Fruit fly (Drosophila melanogaster): ENCODE results near the gene CheA84a.

Gene CheA84a

dm6 chr3R:8160056-8161017 lies 44.3 kb downstream of the CheA84a start:
- TF ChIP-seq Crg-1 (GFP tag; optimal IDR thresholded peaks at IDR 0.05) (no peak), tj (GFP tag; optimal IDR thresholded peaks at IDR 0.05) (no peak), CG11617 (GFP tag; optimal IDR thresholded peaks at IDR 0.05) (no peak), Clk (GFP tag; optimal IDR thresholded peaks at IDR 0.05) (no peak), CG7101 (tag; optimal IDR thresholded peaks at IDR 0.05) (no peak), CG33017 (tag; optimal IDR thresholded peaks at IDR 0.05) (no peak), CG12768 (GFP tag; optimal IDR thresholded peaks at IDR 0.05) (no peak), ovo (GFP tag; optimal IDR thresholded peaks at IDR 0.05) (no peak), cnc (optimal IDR thresholded peaks at IDR 0.05) (no peak), pad (GFP tag; optimal IDR thresholded peaks at IDR 0.05) (no peak), CG14711 (tag; optimal IDR thresholded peaks at IDR 0.05) (no peak), CG1620 (GFP tag; optimal IDR thresholded peaks at IDR 0.05) (no peak), cic (GFP tag; optimal IDR thresholded peaks at IDR 0.05) (no peak), bab1 (GFP tag; optimal IDR thresholded peaks at IDR 0.05) (no peak), Hr96 (GFP tag; optimal IDR thresholded peaks at IDR 0.05) (no peak), toe (GFP tag; optimal IDR thresholded peaks at IDR 0.05) (no peak), kay (GFP tag; ENCODE audit: borderline replicate concordance) (no peak), Mnt (GFP tag; optimal IDR thresholded peaks at IDR 0.05) (no peak), CG7045 (GFP tag; optimal IDR thresholded peaks at IDR 0.05) (no peak), CG5204 (GFP tag; optimal IDR thresholded peaks at IDR 0.05) (no peak)

dm6 chr3R:8158328-8158727 lies 46.3 kb downstream of the CheA84a start:
- TF ChIP-seq Clk (GFP tag; optimal IDR thresholded peaks at IDR 0.05) (no peak), pad (GFP tag; optimal IDR thresholded peaks at IDR 0.05) (no peak), kay (GFP tag; ENCODE audit: borderline replicate concordance) (no peak), toe (GFP tag; optimal IDR thresholded peaks at IDR 0.05) (no peak), CG1620 (GFP tag; optimal IDR thresholded peaks at IDR 0.05) (no peak), CG12768 (GFP tag; optimal IDR thresholded peaks at IDR 0.05) (no peak), CG7045 (GFP tag; optimal IDR thresholded peaks at IDR 0.05) (no peak), CG7101 (tag; optimal IDR thresholded peaks at IDR 0.05) (no peak), CG5204 (GFP tag; optimal IDR thresholded peaks at IDR 0.05) (no peak), ovo (GFP tag; optimal IDR thresholded peaks at IDR 0.05) (no peak), Hr96 (GFP tag; optimal IDR thresholded peaks at IDR 0.05) (no peak)

- TF ChIP-seq CG7101 (tag; optimal IDR thresholded peaks at IDR 0.05) (no peak), CG7045 (GFP tag; optimal IDR thresholded peaks at IDR 0.05) (no peak), CG12768 (GFP tag; optimal IDR thresholded peaks at IDR 0.05) (no peak), toe (GFP tag; optimal IDR thresholded peaks at IDR 0.05) (no peak), Hr96 (GFP tag; optimal IDR thresholded peaks at IDR 0.05) (no peak), bab1 (GFP tag; optimal IDR thresholded peaks at IDR 0.05) (no peak), ovo (GFP tag; optimal IDR thresholded peaks at IDR 0.05) (no peak), CG33017 (tag; optimal IDR thresholded peaks at IDR 0.05) (no peak), Crg-1 (GFP tag; optimal IDR thresholded peaks at IDR 0.05) (no peak), CG1620 (GFP tag; optimal IDR thresholded peaks at IDR 0.05) (no peak), CG5204 (GFP tag; optimal IDR thresholded peaks at IDR 0.05) (no peak), Clk (GFP tag; optimal IDR thresholded peaks at IDR 0.05) (no peak), CG14711 (tag; optimal IDR thresholded peaks at IDR 0.05) (no peak), kay (GFP tag; ENCODE audit: borderline replicate concordance) (no peak), tj (GFP tag; optimal IDR thresholded peaks at IDR 0.05) (no peak), pad (GFP tag; optimal IDR thresholded peaks at IDR 0.05) (no peak)
Measured at dm6 chr3R:8157247-8157646, 47.4 kb downstream of the CheA84a start.

dm6 chr3R:8155735-8156670 lies 48.6 kb downstream of the CheA84a start:
- TF ChIP-seq kay (GFP tag; ENCODE audit: borderline replicate concordance) (no peak), CG33017 (tag; optimal IDR thresholded peaks at IDR 0.05) (no peak), pad (GFP tag; optimal IDR thresholded peaks at IDR 0.05) (no peak), CG12768 (GFP tag; optimal IDR thresholded peaks at IDR 0.05) (no peak), CG11617 (GFP tag; optimal IDR thresholded peaks at IDR 0.05) (no peak), CG14711 (tag; optimal IDR thresholded peaks at IDR 0.05) (no peak), ovo (GFP tag; optimal IDR thresholded peaks at IDR 0.05) (no peak), Hr96 (GFP tag; optimal IDR thresholded peaks at IDR 0.05) (no peak), CG7045 (GFP tag; optimal IDR thresholded peaks at IDR 0.05) (no peak), Crg-1 (GFP tag; optimal IDR thresholded peaks at IDR 0.05) (no peak), tj (GFP tag; optimal IDR thresholded peaks at IDR 0.05) (no peak), CG5204 (GFP tag; optimal IDR thresholded peaks at IDR 0.05) (no peak)

All from whole organism, adult.